Fruit fly (Drosophila melanogaster) S2 (cell line): ENCODE results near the gene CG31097.

Experiments
- CG8478 ChIP-seq: fragments of >200 bp; optimal IDR thresholded peaks from 2 replicates; lab custom pipeline; 2018
- CTCF ChIP-seq, 2 experiments: fragments of >200 bp; optimal IDR thresholded peaks; 2 replicates each; lab custom pipeline; 2018

DNA sequence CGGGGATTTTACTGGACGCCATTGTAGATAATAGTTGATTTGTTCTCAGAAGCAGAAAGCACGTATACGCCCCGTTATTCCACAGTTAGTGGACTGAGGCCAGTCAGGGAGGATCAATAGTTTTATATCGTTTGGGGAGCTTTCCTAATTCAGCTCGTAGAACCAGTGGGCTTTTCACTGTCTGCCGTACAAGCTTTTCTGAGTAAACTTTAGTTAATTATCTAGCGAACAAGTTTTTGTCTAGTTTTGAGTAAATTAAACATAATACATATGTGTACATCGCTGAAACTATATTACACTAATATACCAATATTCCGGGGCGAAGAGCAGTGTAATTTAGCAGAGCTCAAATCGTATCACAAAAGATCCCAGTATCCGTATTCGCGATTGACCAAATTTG lies 25.1 kb upstream of the CG31097 start, which contains the start of gene CG10562:
- no peak for TF ChIP-seq CTCF (optimal IDR thresholded peaks at IDR 0.05; lab: Kevin White, UChicago)
- no peak for TF ChIP-seq CG8478
